Fruit fly (Drosophila melanogaster) whole organism, embryonic: Measurements from ENCODE around the gene GstD11.
A peak's percentile ranks its signal among the peaks of the same experiment; 100 is the strongest.

ENCODE experiments used
- Aef1 ChIP-seq: fragments of 200-800 bp; sonication (Bioruptor generic); IDR thresholded peaks from 3 replicates; pipeline ENCODE4 v1.3.6; 2022; ENCODE audit warnings: missing biosample characterization, missing genetic modification characterization
- Asciz ChIP-seq: fragments of 200-800 bp; sonication (Bioruptor generic); optimal IDR thresholded peaks from 2 replicates; lab custom pipeline; 2017; ENCODE audit warnings: missing biosample characterization, mild to moderate bottlenecking, missing genetic modification characterization, missing genetic modification reagents
- CG10274 ChIP-seq: fragments of 200-800 bp; sonication (Bioruptor generic); optimal IDR thresholded peaks from 3 replicates; lab custom pipeline; 2017; ENCODE audit warnings: missing biosample characterization, mild to moderate bottlenecking, missing genetic modification characterization
- CG11085 ChIP-seq: fragments of 200-800 bp; sonication (Bioruptor generic); IDR thresholded peaks from 2 replicates; pipeline ENCODE4 v1.3.6; 2022; ENCODE audit warnings: missing biosample characterization, missing genetic modification characterization
- CG11456 ChIP-seq: fragments of 200-800 bp; sonication (Bioruptor generic); IDR thresholded peaks from 3 replicates; pipeline ENCODE4 v1.3.6; 2022; ENCODE audit warnings: missing biosample characterization, missing genetic modification characterization
- CG11695 ChIP-seq: fragments of 200-800 bp; sonication (Bioruptor generic); IDR thresholded peaks from 3 replicates; pipeline ENCODE4 v1.3.6; 2022; ENCODE audit warnings: missing biosample characterization, missing genetic modification characterization
- CG12942 ChIP-seq: fragments of 200-800 bp; sonication (Bioruptor generic); optimal IDR thresholded peaks from 3 replicates; lab custom pipeline; 2016; ENCODE audit warnings: missing biosample characterization, missing genetic modification characterization
- CG13287 ChIP-seq: fragments of 200-800 bp; sonication (Bioruptor generic); IDR thresholded peaks from 2 replicates; pipeline ENCODE4 v1.3.6; 2022; ENCODE audit warnings: missing biosample characterization, missing genetic modification characterization; ENCODE audit not compliant: partially characterized antibody
- CG15514 ChIP-seq: fragments of 200-800 bp; sonication (Bioruptor generic); optimal IDR thresholded peaks from 3 replicates; lab custom pipeline; 2017; ENCODE audit warnings: missing biosample characterization, missing genetic modification characterization, mild to moderate bottlenecking, moderate library complexity, missing genetic modification reagents
- CG16813 ChIP-seq: fragments of 200-800 bp; sonication (Bioruptor generic); IDR thresholded peaks from 3 replicates; pipeline ENCODE4 v1.3.6; 2022; ENCODE audit warnings: missing biosample characterization, missing genetic modification characterization; ENCODE audit not compliant: partially characterized antibody
- CG17912 ChIP-seq: fragments of 200-800 bp; sonication (Bioruptor generic); optimal IDR thresholded peaks from 2 replicates; lab custom pipeline; 2018; ENCODE audit warnings: missing biosample characterization, mild to moderate bottlenecking, missing genetic modification characterization
- CG1792 ChIP-seq: fragments of 200-800 bp; sonication (Bioruptor generic); optimal IDR thresholded peaks from 2 replicates; lab custom pipeline; 2016; ENCODE audit warnings: missing biosample characterization, missing genetic modification characterization
- CG2202 ChIP-seq: fragments of 200-800 bp; sonication (Bioruptor generic); optimal IDR thresholded peaks from 2 replicates; lab custom pipeline; 2018; ENCODE audit warnings: missing biosample characterization, mild to moderate bottlenecking, missing genetic modification characterization
- CG30020 ChIP-seq: fragments of 200-800 bp; optimal IDR thresholded peaks from 2 replicates; lab custom pipeline; 2019; ENCODE audit warnings: missing biosample characterization, mild to moderate bottlenecking, missing genetic modification characterization, moderate library complexity
- CG32767 ChIP-seq: fragments of 200-800 bp; sonication (Bioruptor generic); IDR thresholded peaks from 2 replicates; pipeline ENCODE4 v1.3.6; 2022; ENCODE audit warnings: missing biosample characterization, missing genetic modification characterization
- CG43689 ChIP-seq: fragments of 200-800 bp; sonication (Bioruptor generic); IDR thresholded peaks from 2 replicates; pipeline ENCODE4 v1.3.6; 2022; ENCODE audit warnings: missing biosample characterization, missing genetic modification characterization
- CG4707 ChIP-seq: fragments of 200-800 bp; sonication (Bioruptor generic); optimal IDR thresholded peaks from 2 replicates; lab custom pipeline; 2018; ENCODE audit warnings: missing biosample characterization, mild to moderate bottlenecking, missing genetic modification characterization, moderate library complexity
- CG5245 ChIP-seq: fragments of 200-800 bp; sonication (Bioruptor generic); optimal IDR thresholded peaks from 3 replicates; lab custom pipeline; 2016; ENCODE audit warnings: missing biosample characterization, missing genetic modification characterization
- CG6689 ChIP-seq: fragments of 200-800 bp; sonication (Bioruptor generic); IDR thresholded peaks from 2 replicates; pipeline ENCODE4 v1.3.6; 2022; ENCODE audit warnings: missing biosample characterization, missing genetic modification characterization
- CG7786 ChIP-seq: fragments of 200-800 bp; sonication (Bioruptor generic); optimal IDR thresholded peaks from 2 replicates; lab custom pipeline; 2016; ENCODE audit warnings: missing biosample characterization, missing genetic modification characterization
- CG7928 ChIP-seq: fragments of 200-800 bp; sonication (Bioruptor generic); optimal IDR thresholded peaks from 2 replicates; lab custom pipeline; 2017; ENCODE audit warnings: missing biosample characterization, mild to moderate bottlenecking, missing genetic modification characterization
- CG8359 ChIP-seq: fragments of 200-800 bp; sonication (Bioruptor generic); optimal IDR thresholded peaks from 2 replicates; lab custom pipeline; 2017; ENCODE audit warnings: missing biosample characterization, mild to moderate bottlenecking, missing genetic modification characterization, borderline replicate concordance
- CG9876 ChIP-seq: fragments of 200-800 bp; sonication (Bioruptor generic); optimal IDR thresholded peaks from 2 replicates; lab custom pipeline; 2016; ENCODE audit warnings: missing biosample characterization, missing genetic modification characterization
- Doc3 ChIP-seq: fragments of 200-800 bp; sonication (Bioruptor generic); IDR thresholded peaks from 3 replicates; pipeline ENCODE4 v1.3.6; 2022; ENCODE audit warnings: missing biosample characterization, missing genetic modification characterization; ENCODE audit not compliant: partially characterized antibody
- Ets65A ChIP-seq: fragments of 200-800 bp; sonication (Bioruptor generic); peaks from one replicate; lab custom pipeline; 2016; ENCODE audit warnings: missing biosample characterization, missing genetic modification characterization
- HHEX ChIP-seq: fragments of 200-800 bp; sonication (Bioruptor generic); optimal IDR thresholded peaks from 3 replicates; lab custom pipeline; 2017; ENCODE audit warnings: missing biosample characterization, mild to moderate bottlenecking, missing genetic modification characterization, missing genetic modification reagents
- HmgZ ChIP-seq: fragments of 200-800 bp; sonication (Bioruptor generic); optimal IDR thresholded peaks from 2 replicates; lab custom pipeline; 2018; ENCODE audit warnings: missing biosample characterization, mild to moderate bottlenecking, missing genetic modification characterization
- Hmr ChIP-seq: fragments of 200-800 bp; sonication (Bioruptor generic); optimal IDR thresholded peaks from 3 replicates; lab custom pipeline; 2017; ENCODE audit warnings: mild to moderate bottlenecking, missing biosample characterization, missing genetic modification reagents, missing genetic modification characterization
- Meics ChIP-seq: fragments of 200-800 bp; sonication (Bioruptor generic); optimal IDR thresholded peaks from 2 replicates; lab custom pipeline; 2017; ENCODE audit warnings: missing biosample characterization, mild to moderate bottlenecking, missing genetic modification characterization
- Mes4 ChIP-seq: fragments of 200-800 bp; sonication (Bioruptor generic); optimal IDR thresholded peaks from 2 replicates; lab custom pipeline; 2016; ENCODE audit warnings: missing biosample characterization, missing genetic modification characterization
- Nf-YC ChIP-seq: fragments of 200-800 bp; optimal IDR thresholded peaks from 3 replicates; lab custom pipeline; 2019; ENCODE audit warnings: missing biosample characterization, mild to moderate bottlenecking, missing genetic modification characterization, moderate library complexity
- Poxn ChIP-seq: fragments of 200-800 bp; sonication (Bioruptor generic); IDR thresholded peaks from 2 replicates; pipeline ENCODE4 v1.3.6; 2022; ENCODE audit warnings: missing biosample characterization, missing genetic modification characterization
- Rfx ChIP-seq: fragments of 200-800 bp; sonication (Bioruptor generic); IDR thresholded peaks from 2 replicates; pipeline ENCODE4 v1.3.6; 2022; ENCODE audit warnings: missing biosample characterization, missing genetic modification characterization
- Ssrp ChIP-seq: fragments of 200-800 bp; sonication (Bioruptor generic); optimal IDR thresholded peaks from 2 replicates; lab custom pipeline; 2018; ENCODE audit warnings: missing biosample characterization, mild to moderate bottlenecking, missing genetic modification characterization, moderate library complexity
- cg ChIP-seq: fragments of 200-800 bp; sonication (Bioruptor generic); optimal IDR thresholded peaks from 3 replicates; lab custom pipeline; 2019; ENCODE audit warnings: missing biosample characterization, mild to moderate bottlenecking, missing genetic modification characterization, moderate library complexity
- chif ChIP-seq, 2 experiments: fragments of 200-800 bp; sonication (Bioruptor generic); optimal IDR thresholded peaks; 3 replicates each; lab custom pipeline; 2016; ENCODE audit warnings: missing biosample characterization in 2 of 2, missing genetic modification characterization in 2 of 2
- dm ChIP-seq: fragments of 200-800 bp; sonication (Bioruptor generic); optimal IDR thresholded peaks from 3 replicates; lab custom pipeline; 2016; ENCODE audit warnings: missing biosample characterization, missing genetic modification characterization
- gem ChIP-seq: fragments of 200-800 bp; sonication (Bioruptor generic); optimal IDR thresholded peaks from 2 replicates; lab custom pipeline; 2019; ENCODE audit warnings: missing biosample characterization, mild to moderate bottlenecking, missing genetic modification characterization, moderate library complexity
- hth ChIP-seq: fragments of >200 bp; optimal IDR thresholded peaks from 2 replicates; lab custom pipeline; 2017; ENCODE audit warnings: inconsistent platforms
- lilli ChIP-seq: fragments of 200-800 bp; sonication (Bioruptor generic); optimal IDR thresholded peaks from 3 replicates; lab custom pipeline; 2016; ENCODE audit warnings: missing biosample characterization, missing genetic modification characterization
- lmd ChIP-seq: fragments of 200-800 bp; sonication (Bioruptor generic); IDR thresholded peaks from 2 replicates; pipeline ENCODE4 v1.3.6; 2022; ENCODE audit warnings: missing biosample characterization, missing genetic modification characterization
- org-1 ChIP-seq: fragments of 200-800 bp; sonication (Bioruptor generic); optimal IDR thresholded peaks from 2 replicates; lab custom pipeline; 2017; ENCODE audit warnings: missing biosample characterization, missing genetic modification characterization
- ro ChIP-seq: fragments of 200-800 bp; sonication (Bioruptor generic); IDR thresholded peaks from 2 replicates; pipeline ENCODE4 v1.3.6; 2022; ENCODE audit warnings: missing biosample characterization, missing genetic modification characterization
- sd ChIP-seq: fragments of 200-800 bp; sonication (Bioruptor generic); optimal IDR thresholded peaks from 3 replicates; lab custom pipeline; 2018; ENCODE audit warnings: missing biosample characterization, mild to moderate bottlenecking, missing genetic modification characterization, moderate library complexity
- slou ChIP-seq: fragments of 200-800 bp; sonication (Bioruptor generic); optimal IDR thresholded peaks from 3 replicates; lab custom pipeline; 2016; ENCODE audit warnings: missing biosample characterization, missing genetic modification characterization
- slp2 ChIP-seq: fragments of 200-800 bp; sonication (Bioruptor generic); optimal IDR thresholded peaks from 2 replicates; lab custom pipeline; 2016; ENCODE audit warnings: missing biosample characterization, missing genetic modification characterization
- stc ChIP-seq: fragments of 200-800 bp; sonication (Bioruptor generic); IDR thresholded peaks from 2 replicates; pipeline ENCODE4 v1.3.6; 2022; ENCODE audit warnings: missing biosample characterization, missing genetic modification characterization
- ttk ChIP-seq: fragments of 200-800 bp; sonication (Bioruptor generic); IDR thresholded peaks from 2 replicates; pipeline ENCODE4 v2.1.2; 2022; ENCODE audit warnings: missing biosample characterization, missing genetic modification characterization
- wdn ChIP-seq: fragments of 200-800 bp; sonication (Bioruptor generic); IDR thresholded peaks from 2 replicates; pipeline ENCODE4 v1.3.6; 2022; ENCODE audit warnings: missing biosample characterization, missing genetic modification characterization
- wek ChIP-seq: fragments of 200-800 bp; sonication (Bioruptor generic); optimal IDR thresholded peaks from 3 replicates; lab custom pipeline; 2018; ENCODE audit warnings: missing biosample characterization, mild to moderate bottlenecking, missing genetic modification characterization, moderate library complexity

GstD11 gene

DNA sequence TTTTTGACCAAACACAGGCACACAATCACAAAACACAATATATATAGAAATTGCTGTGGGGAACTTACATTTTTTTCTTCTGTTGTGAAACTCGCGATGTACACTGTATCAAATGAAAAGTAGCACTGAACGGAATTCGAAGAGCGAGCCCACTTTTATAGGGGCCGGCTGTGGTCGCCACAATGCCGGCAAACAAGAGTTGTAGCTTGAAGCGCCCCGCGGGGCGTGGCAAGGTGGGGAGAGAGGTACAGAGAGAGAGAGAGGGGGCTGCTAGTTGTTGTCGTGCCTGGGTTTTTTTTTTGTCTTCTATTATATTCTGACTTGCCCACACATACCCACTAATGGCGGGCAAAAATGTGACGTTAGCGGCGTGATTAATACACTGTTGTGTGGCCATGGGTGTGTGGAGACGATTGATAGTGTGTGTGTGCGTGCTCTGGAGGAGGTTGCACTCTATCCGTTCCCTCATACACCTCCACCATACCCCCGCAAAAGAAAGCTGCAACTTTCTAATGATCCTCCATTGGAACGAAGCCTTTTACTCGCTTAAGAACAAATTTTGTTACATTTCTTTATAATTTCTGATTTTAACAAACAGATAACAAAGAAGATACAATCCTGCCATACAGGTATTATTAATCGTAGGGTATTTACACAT, 13.9 kb upstream of the GstD11 start, which contains the start of gene GstD1 (continued):
- peak; percentile 56 for TF ChIP-seq HmgZ (tag; lab: Kevin White, UChicago)
- TF ChIP-seq Hmr: peak; percentile 43
- peak; percentile 47 for TF ChIP-seq lmd (GFP tag; lab: Robert Waterston, UW)
- peak; percentile 26 for TF ChIP-seq CG7786
- peak; percentile 39; the same call in 1 of the 2 replicates for TF ChIP-seq CG13287 (GFP tag; lab: Robert Waterston, UW)
- TF ChIP-seq wek (GFP tag; lab: Kevin White, UChicago): no peak
- no peak for TF ChIP-seq CG4707
- no peak for TF ChIP-seq CG11456 (GFP tag; lab: Robert Waterston, UW)
- TF ChIP-seq CG32767 (GFP tag; lab: Robert Waterston, UW): no peak
- no peak for TF ChIP-seq CG1792 (GFP tag; lab: Kevin White, UChicago)
- 0 out of 2 replicates have a peak, but pooled peaks have one; percentile 23 for TF ChIP-seq ttk (GFP tag; lab: Robert Waterston, UW)
- TF ChIP-seq CG9876 (GFP tag; lab: Kevin White, UChicago): no peak
- peak; percentile 52 for TF ChIP-seq CG7928
- TF ChIP-seq Doc3: no peak
- TF ChIP-seq CG8359: no peak
- no peak for TF ChIP-seq slou (GFP tag; lab: Kevin White, UChicago)
- TF ChIP-seq Rfx (GFP tag; lab: Robert Waterston, UW): peak; percentile 57
- TF ChIP-seq lilli (GFP tag; lab: Kevin White, UChicago): peak; percentile 31
- peak; percentile 39 for TF ChIP-seq slp2 (GFP tag; lab: Kevin White, UChicago)
- TF ChIP-seq dm (GFP tag; lab: Kevin White, UChicago): no peak
- TF ChIP-seq sd (tag; lab: Kevin White, UChicago): peak; percentile 96
- no peak for TF ChIP-seq CG2202 (tag; lab: Kevin White, UChicago)
- peak; percentile 24 for TF ChIP-seq CG15514 (GFP tag; lab: Kevin White, UChicago)
- no peak for TF ChIP-seq CG12942 (GFP tag; lab: Kevin White, UChicago)
- no peak for TF ChIP-seq hth (lab: Kevin White, UChicago)
- no peak for TF ChIP-seq Nf-YC (tag; lab: Kevin White, UChicago)
- no peak for TF ChIP-seq Poxn (GFP tag; lab: Robert Waterston, UW)
- peak; percentile 25 for TF ChIP-seq org-1
- peak; percentile 76 for TF ChIP-seq cg (GFP tag; lab: Kevin White, UChicago)
- peak; percentile 65 for TF ChIP-seq gem
- no peak for TF ChIP-seq CG16813 (GFP tag; lab: Robert Waterston, UW)
- peak; percentile 71; the same call in 2 of the 3 replicates for TF ChIP-seq Aef1 (GFP tag; lab: Robert Waterston, UW)
- TF ChIP-seq CG6689 (GFP tag; lab: Robert Waterston, UW): no peak
- TF ChIP-seq Ssrp (tag; lab: Kevin White, UChicago): no peak
- no peak for TF ChIP-seq Mes4 (GFP tag; lab: Kevin White, UChicago)
- peak; percentile 86 for TF ChIP-seq CG10274 (GFP tag; lab: Kevin White, UChicago)
- 0 out of 3 replicates have a peak, but pooled peaks have one; percentile 10 for TF ChIP-seq CG11695 (GFP tag; lab: Robert Waterston, UW)
- peak; percentile 73 for TF ChIP-seq Meics (GFP tag; lab: Kevin White, UChicago)
- TF ChIP-seq Ets65A (GFP tag; lab: Kevin White, UChicago): no peak
- peak; percentile 52; the same call in 1 of the 2 replicates for TF ChIP-seq stc (GFP tag; lab: Robert Waterston, UW)
- peak; percentile 47 for TF ChIP-seq HHEX (GFP tag; lab: Kevin White, UChicago)
- no peak; the same call in 1 of the 2 replicates for TF ChIP-seq wdn (GFP tag; lab: Robert Waterston, UW)
- no peak for TF ChIP-seq CG43689 (GFP tag; lab: Robert Waterston, UW)
- TF ChIP-seq CG11085 (GFP tag; lab: Robert Waterston, UW): no peak
- no peak for TF ChIP-seq Asciz (GFP tag; lab: Kevin White, UChicago)
- peak; percentile 11 to 62 for TF ChIP-seq chif (GFP tag; optimal IDR thresholded peaks at IDR 0.05; lab: Kevin White, UChicago)
- TF ChIP-seq CG30020 (tag; lab: Kevin White, UChicago): no peak
- TF ChIP-seq CG17912 (GFP tag; lab: Kevin White, UChicago): no peak
- TF ChIP-seq CG5245 (GFP tag; lab: Kevin White, UChicago): no peak
- TF ChIP-seq ro (GFP tag; lab: Robert Waterston, UW): no peak
